Fruit fly (Drosophila melanogaster) whole organism, embryonic: ENCODE results near the gene Tengl3.

ENCODE experiments used
- Abd-B ChIP-seq: fragments of 200-800 bp; sonication (Bioruptor generic); optimal IDR thresholded peaks from 2 replicates; lab custom pipeline; 2018; ENCODE audit warnings: missing biosample characterization, mild to moderate bottlenecking, missing genetic modification characterization, moderate library complexity
- Aef1 ChIP-seq: fragments of 200-800 bp; sonication (Bioruptor generic); IDR thresholded peaks from 3 replicates; pipeline ENCODE4 v1.3.6; 2022; ENCODE audit warnings: missing biosample characterization, missing genetic modification characterization
- Bdp1 ChIP-seq: fragments of 200-800 bp; sonication (Bioruptor generic); optimal IDR thresholded peaks from 3 replicates; lab custom pipeline; 2016; ENCODE audit warnings: missing biosample characterization, missing genetic modification characterization
- CG10267 ChIP-seq: fragments of 200-800 bp; sonication (Bioruptor generic); optimal IDR thresholded peaks from 2 replicates; lab custom pipeline; 2018; ENCODE audit warnings: missing biosample characterization, mild to moderate bottlenecking, missing genetic modification characterization, moderate library complexity
- CG11398 ChIP-seq: fragments of 200-800 bp; sonication (Bioruptor generic); optimal IDR thresholded peaks from 2 replicates; lab custom pipeline; 2016; ENCODE audit warnings: missing biosample characterization, missing genetic modification characterization
- CG1233 ChIP-seq: fragments of 200-800 bp; sonication (Bioruptor generic); optimal IDR thresholded peaks from 4 replicates; lab custom pipeline; 2018; ENCODE audit warnings: missing biosample characterization, mild to moderate bottlenecking, missing genetic modification characterization
- CG13287 ChIP-seq: fragments of 200-800 bp; sonication (Bioruptor generic); IDR thresholded peaks from 2 replicates; pipeline ENCODE4 v1.3.6; 2022; ENCODE audit warnings: missing biosample characterization, missing genetic modification characterization; ENCODE audit not compliant: partially characterized antibody
- CG17359 ChIP-seq: fragments of 200-800 bp; sonication (Bioruptor generic); optimal IDR thresholded peaks from 3 replicates; lab custom pipeline; 2018; ENCODE audit warnings: missing biosample characterization, mild to moderate bottlenecking, missing genetic modification characterization, moderate library complexity
- CG2202 ChIP-seq: fragments of 200-800 bp; sonication (Bioruptor generic); optimal IDR thresholded peaks from 2 replicates; lab custom pipeline; 2018; ENCODE audit warnings: missing biosample characterization, mild to moderate bottlenecking, missing genetic modification characterization
- CG31224 ChIP-seq: fragments of 200-800 bp; sonication (Bioruptor generic); IDR thresholded peaks from 2 replicates; pipeline ENCODE4 v1.3.6; 2022; ENCODE audit warnings: missing biosample characterization, missing genetic modification characterization
- CG31365 ChIP-seq: fragments of 200-800 bp; sonication (Bioruptor generic); optimal IDR thresholded peaks from 2 replicates; lab custom pipeline; 2018; ENCODE audit warnings: missing biosample characterization, mild to moderate bottlenecking, missing genetic modification characterization
- CG34224 ChIP-seq: fragments of 200-800 bp; sonication (Bioruptor generic); IDR thresholded peaks from 3 replicates; pipeline ENCODE4 v1.3.6; 2022; ENCODE audit warnings: missing biosample characterization, missing genetic modification characterization; ENCODE audit not compliant: partially characterized antibody
- CG34376 ChIP-seq: fragments of 200-800 bp; sonication (Bioruptor generic); optimal IDR thresholded peaks from 2 replicates; lab custom pipeline; 2018; ENCODE audit warnings: missing biosample characterization, mild to moderate bottlenecking, missing genetic modification characterization
- CG42726 ChIP-seq: fragments of 200-800 bp; sonication (Bioruptor generic); IDR thresholded peaks from 2 replicates; pipeline ENCODE4 v1.3.6; 2022; ENCODE audit warnings: missing biosample characterization, missing genetic modification characterization; ENCODE audit not compliant: partially characterized antibody
- CG4404 ChIP-seq: fragments of 200-800 bp; sonication (Bioruptor generic); IDR thresholded peaks from 2 replicates; pipeline ENCODE4 v1.3.6; 2022; ENCODE audit warnings: missing biosample characterization, missing genetic modification characterization
- CG4730 ChIP-seq: fragments of 200-800 bp; sonication (Bioruptor generic); IDR thresholded peaks from 2 replicates; pipeline ENCODE4 v1.3.6; 2022; ENCODE audit warnings: missing biosample characterization, missing genetic modification characterization
- CG6765 ChIP-seq: fragments of 200-800 bp; sonication (Bioruptor generic); optimal IDR thresholded peaks from 3 replicates; lab custom pipeline; 2017; ENCODE audit warnings: missing biosample characterization, mild to moderate bottlenecking, missing genetic modification characterization
- CG6854 ChIP-seq: fragments of 200-800 bp; sonication (Bioruptor generic); optimal IDR thresholded peaks from 3 replicates; lab custom pipeline; 2017; ENCODE audit warnings: missing biosample characterization, mild to moderate bottlenecking, missing genetic modification characterization
- CG7987 ChIP-seq: fragments of 200-800 bp; sonication (Bioruptor generic); optimal IDR thresholded peaks from 2 replicates; lab custom pipeline; 2018; ENCODE audit warnings: missing biosample characterization, mild to moderate bottlenecking, missing genetic modification characterization, moderate library complexity
- CG9215 ChIP-seq: fragments of 200-800 bp; sonication (Bioruptor generic); IDR thresholded peaks from 2 replicates; pipeline ENCODE4 v1.3.6; 2022; ENCODE audit warnings: missing biosample characterization, missing genetic modification characterization
- CrebB ChIP-seq: fragments of 200-800 bp; sonication (Bioruptor generic); optimal IDR thresholded peaks from 3 replicates; lab custom pipeline; 2018; ENCODE audit warnings: missing biosample characterization, mild to moderate bottlenecking, missing genetic modification characterization
- Dbx ChIP-seq: fragments of 200-800 bp; sonication (Bioruptor generic); IDR thresholded peaks from 3 replicates; pipeline ENCODE4 v1.3.6; 2022; ENCODE audit warnings: missing biosample characterization, missing genetic modification characterization
- Drgx ChIP-seq: fragments of 200-800 bp; sonication (Bioruptor generic); IDR thresholded peaks from 2 replicates; pipeline ENCODE4 v1.3.6; 2022; ENCODE audit warnings: missing biosample characterization, missing genetic modification characterization
- HLH54F ChIP-seq: fragments of 200-800 bp; sonication (Bioruptor generic); optimal IDR thresholded peaks from 3 replicates; lab custom pipeline; 2016; ENCODE audit warnings: missing biosample characterization, missing genetic modification characterization
- Hr51 ChIP-seq, 2 experiments: fragments of 200-800 bp; sonication (Bioruptor generic); optimal IDR thresholded peaks; 2 replicates in 1 of 2; 3 replicates in 1 of 2; lab custom pipeline; 2016 to 2018; ENCODE audit warnings: missing biosample characterization in 2 of 2, missing genetic modification characterization in 2 of 2, mild to moderate bottlenecking in 1 of 2, moderate library complexity in 1 of 2
- Jarid2 ChIP-seq: fragments of 200-800 bp; sonication (Bioruptor generic); optimal IDR thresholded peaks from 3 replicates; lab custom pipeline; 2017; ENCODE audit warnings: mild to moderate bottlenecking, missing biosample characterization, missing genetic modification reagents, missing genetic modification characterization
- Ravus ChIP-seq: fragments of 200-800 bp; sonication (Bioruptor generic); IDR thresholded peaks from 2 replicates; pipeline ENCODE4 v1.3.6; 2022; ENCODE audit warnings: missing biosample characterization, missing genetic modification characterization
- Scr ChIP-seq: fragments of 200-800 bp; sonication (Bioruptor generic); IDR thresholded peaks from 2 replicates; pipeline ENCODE4 v1.3.6; 2022; ENCODE audit warnings: missing biosample characterization, missing genetic modification characterization; ENCODE audit not compliant: partially characterized antibody
- Taf1 ChIP-seq: fragments of 200-800 bp; sonication (Bioruptor generic); IDR thresholded peaks from 2 replicates; pipeline ENCODE4 v1.3.6; 2022; ENCODE audit warnings: missing biosample characterization, missing genetic modification characterization
- aop ChIP-seq: fragments of 200-800 bp; sonication (Bioruptor generic); IDR thresholded peaks from 2 replicates; pipeline ENCODE4 v1.3.6; 2022; ENCODE audit warnings: missing biosample characterization, missing genetic modification characterization
- az2 ChIP-seq: fragments of 200-800 bp; sonication (Bioruptor generic); optimal IDR thresholded peaks from 3 replicates; lab custom pipeline; 2016; ENCODE audit warnings: missing biosample characterization, missing genetic modification characterization
- caup ChIP-seq: fragments of 200-800 bp; sonication (Bioruptor generic); optimal IDR thresholded peaks from 3 replicates; lab custom pipeline; 2017; ENCODE audit warnings: missing biosample characterization, mild to moderate bottlenecking, missing genetic modification characterization, moderate library complexity; ENCODE audit not compliant: severe bottlenecking
- ci ChIP-seq: fragments of 200-800 bp; sonication (Bioruptor generic); IDR thresholded peaks from 3 replicates; pipeline ENCODE4 v1.3.6; 2022; ENCODE audit warnings: missing biosample characterization, missing genetic modification characterization
- emc ChIP-seq: fragments of 200-800 bp; sonication (Bioruptor generic); optimal IDR thresholded peaks from 2 replicates; lab custom pipeline; 2016; ENCODE audit warnings: missing biosample characterization, missing genetic modification characterization
- eyg ChIP-seq: fragments of 200-800 bp; sonication (Bioruptor generic); optimal IDR thresholded peaks from 3 replicates; lab custom pipeline; 2016; ENCODE audit warnings: missing biosample characterization, missing genetic modification characterization
- ftz-f1 ChIP-seq: fragments of 200-800 bp; sonication (Bioruptor generic); optimal IDR thresholded peaks from 2 replicates; lab custom pipeline; 2016; ENCODE audit warnings: missing biosample characterization, missing genetic modification characterization
- gce ChIP-seq: fragments of 200-800 bp; sonication (Bioruptor generic); IDR thresholded peaks from 3 replicates; pipeline ENCODE4 v1.3.6; 2022; ENCODE audit warnings: missing biosample characterization, missing genetic modification characterization
- grau ChIP-seq: fragments of 200-800 bp; optimal IDR thresholded peaks from 3 replicates; lab custom pipeline; 2019; ENCODE audit warnings: missing biosample characterization, mild to moderate bottlenecking, missing genetic modification characterization, moderate library complexity
- gt ChIP-seq: fragments of 200-800 bp; sonication (Bioruptor generic); IDR thresholded peaks from 2 replicates; pipeline ENCODE4 v1.3.6; 2022; ENCODE audit warnings: missing biosample characterization, missing genetic modification characterization
- her ChIP-seq: fragments of 200-800 bp; sonication (Bioruptor generic); optimal IDR thresholded peaks from 2 replicates; lab custom pipeline; 2016; ENCODE audit warnings: missing biosample characterization, missing genetic modification characterization
- jing ChIP-seq: fragments of 200-800 bp; sonication (Bioruptor generic); optimal IDR thresholded peaks from 2 replicates; lab custom pipeline; 2018; ENCODE audit warnings: missing biosample characterization, mild to moderate bottlenecking, missing genetic modification characterization
- lola ChIP-seq, 3 experiments: fragments of >200 bp in 2 of 3; fragments of 200-800 bp in 1 of 3; sonication (Bioruptor generic) in 1 of 3; optimal IDR thresholded peaks; 2 replicates each; lab custom pipeline; 2017 to 2019; ENCODE audit warnings: missing biosample characterization in 3 of 3, missing genetic modification characterization in 3 of 3, mild to moderate bottlenecking in 1 of 3, moderate library complexity in 1 of 3
- maf-S ChIP-seq: fragments of 200-800 bp; sonication (Bioruptor generic); optimal IDR thresholded peaks from 2 replicates; lab custom pipeline; 2016; ENCODE audit warnings: missing biosample characterization, missing genetic modification characterization
- mam ChIP-seq: fragments of 200-800 bp; sonication (Bioruptor generic); optimal IDR thresholded peaks from 3 replicates; lab custom pipeline; 2016; ENCODE audit warnings: missing biosample characterization, missing genetic modification characterization
- ranshi ChIP-seq: fragments of 200-800 bp; sonication (Bioruptor generic); IDR thresholded peaks from 2 replicates; pipeline ENCODE4 v1.3.6; 2022; ENCODE audit warnings: missing biosample characterization, missing genetic modification characterization
- run ChIP-seq: fragments of 200-800 bp; sonication (Bioruptor generic); optimal IDR thresholded peaks from 3 replicates; lab custom pipeline; 2018; ENCODE audit warnings: missing biosample characterization, mild to moderate bottlenecking, missing genetic modification characterization
- sc ChIP-seq, 3 experiments: fragments of >200 bp in 2 of 3; fragments of 200-800 bp in 1 of 3; sonication (Bioruptor generic) in 1 of 3; optimal IDR thresholded peaks; 2 replicates in 2 of 3; 3 replicates in 1 of 3; lab custom pipeline; 2017; ENCODE audit warnings: mild to moderate bottlenecking in 1 of 3, missing biosample characterization in 1 of 3, missing genetic modification characterization in 1 of 3, missing genetic modification reagents in 1 of 3
- sens ChIP-seq: fragments of 200-800 bp; sonication (Bioruptor generic); peaks from one replicate; lab custom pipeline; 2016; ENCODE audit warnings: missing biosample characterization, missing genetic modification characterization
- sqz ChIP-seq: fragments of 200-800 bp; sonication (Bioruptor generic); optimal IDR thresholded peaks from 3 replicates; lab custom pipeline; 2018; ENCODE audit warnings: missing biosample characterization, mild to moderate bottlenecking, missing genetic modification characterization
- ssp ChIP-seq: fragments of 200-800 bp; sonication (Bioruptor generic); IDR thresholded peaks from 2 replicates; pipeline ENCODE4 v1.3.6; 2022; ENCODE audit warnings: missing biosample characterization, missing genetic modification characterization
- unpg ChIP-seq: fragments of 200-800 bp; sonication (Bioruptor generic); optimal IDR thresholded peaks from 3 replicates; lab custom pipeline; 2018; ENCODE audit warnings: missing biosample characterization, mild to moderate bottlenecking, missing genetic modification characterization, moderate library complexity

Tengl3 gene

dm6 chr2L:2242139-2242538 lies 4.1 kb upstream of the Tengl3 start, which contains the start of gene CG4267 (continued):
- TF ChIP-seq lola (GFP tag; optimal IDR thresholded peaks at IDR 0.05; lab: Kevin White, UChicago) (no peak), CG1233 (GFP tag; lab: Kevin White, UChicago) (no peak), CG4730 (GFP tag; lab: Robert Waterston, UW) (no peak), CG9215 (GFP tag; lab: Robert Waterston, UW) (no peak), maf-S (GFP tag; lab: Kevin White, UChicago) (no peak), Bdp1 (no peak), Taf1 (no peak), sqz (GFP tag; lab: Kevin White, UChicago) (no peak), sc (optimal IDR thresholded peaks at IDR 0.05; lab: Kevin White, UChicago) (no peak), sc (GFP tag; optimal IDR thresholded peaks at IDR 0.05; lab: Kevin White, UChicago) (no peak), ranshi (GFP tag; lab: Robert Waterston, UW) (no peak), ssp (GFP tag; lab: Robert Waterston, UW) (no peak), Abd-B (GFP tag; lab: Kevin White, UChicago) (no peak), Jarid2 (peak; percentile 80), CG31365 (tag; lab: Kevin White, UChicago) (no peak), sens (GFP tag; lab: Kevin White, UChicago) (no peak), CG6765 (GFP tag; lab: Kevin White, UChicago) (no peak), CG17359 (no peak), Drgx (0 out of 2 replicates have a peak, but pooled peaks have one; percentile 22), Aef1 (GFP tag; lab: Robert Waterston, UW) (no peak), aop (no peak), CG6854 (GFP tag; lab: Kevin White, UChicago) (no peak), CG42726 (GFP tag; lab: Robert Waterston, UW) (no peak), HLH54F (GFP tag; lab: Kevin White, UChicago) (no peak), CG10267 (tag; lab: Kevin White, UChicago) (no peak), Hr51 (GFP tag; optimal IDR thresholded peaks at IDR 0.05; lab: Kevin White, UChicago) (no peak), CrebB (no peak), grau (tag; lab: Kevin White, UChicago) (no peak), emc (GFP tag; lab: Kevin White, UChicago) (no peak), Dbx (GFP tag; lab: Robert Waterston, UW) (peak; percentile 27; the same call in 1 of the 3 replicates), gce (GFP tag; lab: Robert Waterston, UW) (0 out of 3 replicates have a peak, but pooled peaks have one; percentile 9), ftz-f1 (peak; percentile 45), az2 (no peak), CG11398 (GFP tag; lab: Kevin White, UChicago) (no peak), Ravus (GFP tag; lab: Robert Waterston, UW) (no peak), mam (GFP tag; lab: Kevin White, UChicago) (no peak), run (tag; lab: Kevin White, UChicago) (no peak), caup (GFP tag; lab: Kevin White, UChicago) (no peak), CG31224 (no peak), Scr (GFP tag; lab: Robert Waterston, UW) (no peak), unpg (GFP tag; lab: Kevin White, UChicago) (no peak), CG34376 (GFP tag; lab: Kevin White, UChicago) (no peak), CG34224 (GFP tag; lab: Robert Waterston, UW) (peak; percentile 68), CG2202 (tag; lab: Kevin White, UChicago) (no peak), her (GFP tag; lab: Kevin White, UChicago) (no peak), jing (GFP tag; lab: Kevin White, UChicago) (no peak), CG13287 (GFP tag; lab: Robert Waterston, UW) (peak; percentile 50), CG7987 (GFP tag; lab: Kevin White, UChicago) (no peak), eyg (GFP tag; lab: Kevin White, UChicago) (no peak), gt (no peak), CG4404 (no peak), ci (peak; percentile 52; the same call in 1 of the 3 replicates)
